Worm (Caenorhabditis elegans) whole organism, young adult: Measurements from ENCODE around the gene D1086.3.

Source experiments
- nfya-1 ChIP-seq: sonication (generic microtip); optimal IDR thresholded peaks from 2 replicates; lab custom pipeline; 2017; ENCODE audit warnings: antibody characterized with exemption, missing compliant biosample characterization, missing genetic modification characterization, borderline replicate concordance; ENCODE audit not compliant: insufficient read depth
- ztf-18 ChIP-seq: sonication (generic microtip); optimal IDR thresholded peaks from 2 replicates; lab custom pipeline; 2016; ENCODE audit warnings: missing genotype, mild to moderate bottlenecking, missing genetic modification characterization, missing compliant biosample characterization

- no peak for TF ChIP-seq nfya-1 (tag; lab: Kevin White, UChicago)
- TF ChIP-seq ztf-18 (tag; lab: Kevin White, UChicago), result no peak
These were observed 40.6 kb downstream of the D1086.3 start for ce11 chrV:14133002-14133763.
